Fruit fly (Drosophila melanogaster): ENCODE data around the gene isoQC.

DNA sequence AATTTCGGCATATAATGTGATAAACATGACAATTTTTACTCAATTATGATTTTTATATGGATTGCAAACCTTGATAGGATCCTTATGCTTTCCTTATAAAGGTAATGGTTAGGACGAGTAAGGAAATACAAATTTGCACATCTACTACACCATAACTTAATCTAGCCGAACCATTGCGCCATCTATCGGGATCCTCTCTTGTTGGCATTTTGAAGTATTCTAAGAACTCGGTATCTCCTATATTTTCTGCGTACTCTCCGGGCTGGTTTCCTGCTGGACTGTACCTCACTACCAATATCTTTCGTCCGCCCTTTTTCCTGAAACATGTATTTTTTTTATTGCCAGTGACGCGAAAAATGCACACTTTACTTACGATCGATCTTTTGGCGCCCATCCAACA lies 9.6 kb upstream of the isoQC start, which contains the start of gene atk:
- TF ChIP-seq dl (GFP tag; optimal IDR thresholded peaks at IDR 0.05; ENCODE audit: insufficient read depth in 1 of 2, partially characterized antibody in 2 of 2), result no peak
- TF ChIP-seq Hr78 (GFP tag; optimal IDR thresholded peaks at IDR 0.05), result no peak
- no peak for TF ChIP-seq CG9705 (GFP tag; optimal IDR thresholded peaks at IDR 0.05)
- no peak for TF ChIP-seq h (GFP tag; optimal IDR thresholded peaks at IDR 0.05)
- no peak for TF ChIP-seq Vsx2 (GFP tag; optimal IDR thresholded peaks at IDR 0.05; ENCODE audit: partially characterized antibody)
- no peak for TF ChIP-seq GATAd (GFP tag; optimal IDR thresholded peaks at IDR 0.05)
- TF ChIP-seq ey (GFP tag; optimal IDR thresholded peaks at IDR 0.05), result no peak
- no peak for TF ChIP-seq pan (optimal IDR thresholded peaks at IDR 0.05)
- TF ChIP-seq HLH106 (tag; optimal IDR thresholded peaks at IDR 0.05), result no peak
- TF ChIP-seq OdsH (GFP tag; optimal IDR thresholded peaks at IDR 0.05), result no peak
- TF ChIP-seq Sp1 (GFP tag; optimal IDR thresholded peaks at IDR 0.05), result no peak
- TF ChIP-seq Hnf4 (GFP tag; optimal IDR thresholded peaks at IDR 0.05), result no peak

Data from whole organism, wandering third instar larva.